Worm (Caenorhabditis elegans) whole organism, L2 larva: ENCODE measurements around the gene unc-84.

Experiments used
- F13H6.1 ChIP-seq: sonication (generic microtip); optimal IDR thresholded peaks from 2 replicates; lab custom pipeline; 2016; ENCODE audit warnings: missing genetic modification characterization, missing compliant biosample characterization
- ZK546.5 ChIP-seq: sonication (generic microtip); optimal IDR thresholded peaks from 2 replicates; lab custom pipeline; 2017; ENCODE audit warnings: missing biosample characterization, missing genetic modification characterization
- alr-1 ChIP-seq: fragments of 150-350 bp; optimal IDR thresholded peaks from 2 replicates; lab custom pipeline; 2014; ENCODE audit warnings: missing biosample characterization, missing genetic modification characterization
- ama-1 ChIP-seq: fragments of 150-350 bp; optimal IDR thresholded peaks from 2 replicates; lab custom pipeline; 2018; ENCODE audit warnings: inconsistent platforms
- blmp-1 ChIP-seq: sonication (generic microtip); optimal IDR thresholded peaks from 2 replicates; lab custom pipeline; 2017; ENCODE audit warnings: missing genetic modification characterization, mild to moderate bottlenecking, missing compliant biosample characterization, antibody characterized with exemption, moderate library complexity; ENCODE audit not compliant: insufficient read depth
- ceh-16 ChIP-seq: fragments of 150-350 bp; optimal IDR thresholded peaks from 2 replicates; lab custom pipeline; 2014; ENCODE audit warnings: missing biosample characterization, missing genetic modification characterization
- ceh-82 ChIP-seq: fragments of 150-350 bp; optimal IDR thresholded peaks from 2 replicates; lab custom pipeline; 2014; ENCODE audit warnings: missing biosample characterization, missing genetic modification characterization
- crh-2 ChIP-seq: sonication (generic microtip); optimal IDR thresholded peaks from 2 replicates; lab custom pipeline; 2017; ENCODE audit warnings: missing biosample characterization, missing genetic modification characterization
- elt-1 ChIP-seq: fragments of 150-350 bp; optimal IDR thresholded peaks from 2 replicates; lab custom pipeline; 2014; ENCODE audit warnings: missing biosample characterization, missing genetic modification characterization
- elt-3 ChIP-seq: sonication (generic microtip); optimal IDR thresholded peaks from 2 replicates; lab custom pipeline; 2017; ENCODE audit warnings: missing biosample characterization, missing genetic modification characterization
- fos-1 ChIP-seq: fragments of 150-350 bp; optimal IDR thresholded peaks from 2 replicates; lab custom pipeline; 2014; ENCODE audit warnings: missing biosample characterization, missing genetic modification characterization
- gmeb-1 ChIP-seq: fragments of 150-350 bp; optimal IDR thresholded peaks from 2 replicates; lab custom pipeline; 2014; ENCODE audit warnings: missing biosample characterization, missing genetic modification characterization
- lin-11 ChIP-seq: fragments of 150-350 bp; sonication (generic microtip); optimal IDR thresholded peaks from 2 replicates; lab custom pipeline; 2014; ENCODE audit warnings: missing biosample characterization, missing genetic modification characterization, inconsistent platforms, mixed read lengths
- lsy-2 ChIP-seq, 2 experiments: fragments of 150-350 bp in 1 of 2; sonication (generic microtip) in 1 of 2; optimal IDR thresholded peaks; 2 replicates each; lab custom pipeline; 2014 to 2017; ENCODE audit warnings: missing biosample characterization in 2 of 2, missing genetic modification characterization in 2 of 2
- mbf-1 ChIP-seq: sonication (generic microtip); optimal IDR thresholded peaks from 2 replicates; lab custom pipeline; 2017; ENCODE audit warnings: missing biosample characterization, missing genetic modification characterization
- mdl-1 ChIP-seq, 2 experiments: fragments of 150-350 bp in 1 of 2; sonication (generic microtip) in 1 of 2; optimal IDR thresholded peaks; 2 replicates each; lab custom pipeline; 2017; ENCODE audit warnings: missing biosample characterization in 2 of 2, missing genetic modification characterization in 2 of 2
- nhr-10 ChIP-seq: sonication (generic microtip); optimal IDR thresholded peaks from 2 replicates; lab custom pipeline; 2017; ENCODE audit warnings: missing biosample characterization, missing genetic modification characterization
- nhr-12 ChIP-seq: fragments of 150-350 bp; optimal IDR thresholded peaks from 2 replicates; lab custom pipeline; 2014; ENCODE audit warnings: missing biosample characterization, missing genetic modification characterization
- nhr-129 ChIP-seq: fragments of 150-350 bp; optimal IDR thresholded peaks from 2 replicates; lab custom pipeline; 2014; ENCODE audit warnings: missing biosample characterization, missing genetic modification characterization
- nhr-21 ChIP-seq: fragments of 150-350 bp; optimal IDR thresholded peaks from 2 replicates; lab custom pipeline; 2014; ENCODE audit warnings: missing biosample characterization, missing genetic modification characterization
- nhr-23 ChIP-seq: fragments of 150-350 bp; optimal IDR thresholded peaks from 2 replicates; lab custom pipeline; 2014; ENCODE audit warnings: missing biosample characterization, missing genetic modification reagents, missing genetic modification characterization
- nhr-25 ChIP-seq: fragments of 150-350 bp; sonication (generic microtip); optimal IDR thresholded peaks from 3 replicates; lab custom pipeline; 2014; ENCODE audit warnings: missing biosample characterization, missing genetic modification characterization
- nhr-6 ChIP-seq: fragments of 150-350 bp; optimal IDR thresholded peaks from 2 replicates; lab custom pipeline; 2014; ENCODE audit warnings: missing biosample characterization, missing genetic modification characterization
- nhr-77 ChIP-seq: fragments of 150-350 bp; optimal IDR thresholded peaks from 2 replicates; lab custom pipeline; 2014; ENCODE audit warnings: missing biosample characterization, missing genetic modification characterization
- sem-4 ChIP-seq: fragments of 150-350 bp; optimal IDR thresholded peaks from 2 replicates; lab custom pipeline; 2014; ENCODE audit warnings: missing biosample characterization, missing genetic modification reagents, missing genetic modification characterization
- skn-1 ChIP-seq: sonication (generic microtip); optimal IDR thresholded peaks from 2 replicates; lab custom pipeline; 2017; ENCODE audit warnings: missing biosample characterization, missing genetic modification characterization
- sma-9 ChIP-seq, 2 experiments: fragments of 150-350 bp in 1 of 2; sonication (generic microtip) in 1 of 2; optimal IDR thresholded peaks; 2 replicates each; lab custom pipeline; 2014 to 2016; ENCODE audit warnings: missing genetic modification characterization in 2 of 2, mild to moderate bottlenecking in 1 of 2, missing biosample characterization in 1 of 2, missing compliant biosample characterization in 1 of 2, missing genetic modification reagents in 1 of 2, moderate library complexity in 1 of 2
- snpc-4 ChIP-seq: fragments of 150-350 bp; optimal IDR thresholded peaks from 2 replicates; lab custom pipeline; 2014; ENCODE audit warnings: missing biosample characterization, missing genetic modification characterization
- unc-39 ChIP-seq: fragments of 150-350 bp; optimal IDR thresholded peaks from 2 replicates; lab custom pipeline; 2014; ENCODE audit warnings: missing biosample characterization, missing genetic modification characterization
- unc-55 ChIP-seq: fragments of 150-350 bp; sonication (generic microtip); optimal IDR thresholded peaks from 3 replicates; lab custom pipeline; 2014; ENCODE audit warnings: missing biosample characterization, missing genetic modification reagents, missing genetic modification characterization
- zag-1 ChIP-seq: fragments of 150-350 bp; optimal IDR thresholded peaks from 2 replicates; lab custom pipeline; 2014; ENCODE audit warnings: missing biosample characterization, missing genetic modification characterization
- ztf-1 ChIP-seq: fragments of 200-800 bp; sonication (Bioruptor generic); conservative IDR thresholded peaks from 2 replicates; pipeline ENCODE4 v1.3.6; 2022; ENCODE audit warnings: missing genetic modification characterization, missing compliant biosample characterization

Gene unc-84

DNA sequence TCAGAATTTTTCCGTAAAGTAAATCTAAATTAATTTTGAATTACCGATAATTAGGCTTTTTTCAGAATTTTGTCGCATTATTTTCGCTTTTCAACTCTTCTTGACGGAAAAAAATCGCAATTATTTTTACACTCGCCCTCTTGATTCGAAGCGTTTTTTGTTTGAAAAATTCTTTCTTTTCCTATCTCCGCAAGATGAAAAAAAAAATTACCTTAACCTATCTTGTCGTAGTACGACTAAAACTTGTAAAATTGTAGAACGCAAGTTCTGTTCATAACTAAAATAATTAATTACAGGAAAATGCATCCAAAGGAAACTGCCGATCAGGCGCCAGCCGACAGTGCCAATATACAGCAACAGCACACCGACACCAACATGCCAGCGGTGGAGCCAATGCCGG, 15.6 kb downstream of the unc-84 start, which contains the start of gene F54B11.7:
F54B11.7 (plus strand) TSS at position 301 of the 400 bp plus-strand sequence.
- no peak for TF ChIP-seq ceh-16 (tag; lab: Kevin White, UChicago)
- no peak for TF ChIP-seq nhr-23 (tag; lab: Kevin White, UChicago)
- no peak for TF ChIP-seq nhr-77 (tag; lab: Kevin White, UChicago)
- no peak for TF ChIP-seq elt-3 (tag; lab: Kevin White, UChicago)
- TF ChIP-seq ceh-82 (tag; lab: Kevin White, UChicago) = no peak
- no peak for TF ChIP-seq lin-11 (tag; lab: Kevin White, UChicago)
- no peak for TF ChIP-seq gmeb-1 (tag; lab: Kevin White, UChicago)
- no peak for TF ChIP-seq zag-1 (tag; lab: Kevin White, UChicago)
- no peak for TF ChIP-seq ama-1 (lab: Kevin White, UChicago)
- no peak for TF ChIP-seq ztf-1
- no peak for TF ChIP-seq ZK546.5 (tag; lab: Kevin White, UChicago)
- no peak for TF ChIP-seq alr-1
- no peak for TF ChIP-seq unc-55 (GFP tag; lab: Kevin White, UChicago)

DNA sequence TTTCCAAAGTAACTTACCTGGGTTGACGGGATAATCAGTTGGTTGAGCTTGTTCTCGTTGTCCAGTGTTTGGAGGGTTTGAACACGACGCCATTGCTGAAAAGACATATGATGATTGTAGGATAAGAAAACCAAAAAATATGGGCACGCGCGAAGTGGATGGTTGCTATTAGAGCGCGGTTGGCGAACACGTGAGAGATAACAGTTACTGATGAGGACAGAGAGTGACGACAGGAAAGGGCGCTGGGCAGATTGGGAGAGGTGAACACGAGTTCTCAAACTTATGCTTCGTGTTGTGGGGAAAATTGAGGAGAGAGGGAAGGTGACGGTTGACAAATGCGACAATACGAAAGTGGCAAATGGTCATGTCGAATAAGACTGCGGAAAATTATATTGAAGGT, 19.3 kb downstream of the unc-84 start, which contains the start of gene F54B11.8:
F54B11.8 (minus strand) TSS at position 101 of the 400 bp plus-strand sequence.
- TF ChIP-seq lsy-2 (tag; optimal IDR thresholded peaks at IDR 0.05; lab: Kevin White, UChicago) = no peak
- no peak for TF ChIP-seq sem-4 (tag; lab: Kevin White, UChicago)
- no peak for TF ChIP-seq nhr-77 (tag; lab: Kevin White, UChicago)
- TF ChIP-seq nhr-6 (tag; lab: Kevin White, UChicago) = no peak
- TF ChIP-seq unc-39 = no peak
- no peak for TF ChIP-seq elt-3 (tag; lab: Kevin White, UChicago)
- TF ChIP-seq blmp-1 (tag; lab: Kevin White, UChicago) = no peak
- TF ChIP-seq ZK546.5 (tag; lab: Kevin White, UChicago) = no peak
- TF ChIP-seq alr-1 = no peak
- TF ChIP-seq nhr-12 (tag; lab: Kevin White, UChicago) = no peak
- no peak for TF ChIP-seq mdl-1 (tag; optimal IDR thresholded peaks at IDR 0.05; lab: Kevin White, UChicago)
- no peak for TF ChIP-seq F13H6.1 (tag; lab: Kevin White, UChicago)
- TF ChIP-seq, all 48 proteins: peak for 0

ce11 chrX:13604946-13605617, 20.5 kb downstream of the unc-84 start, which contains the start of gene F54B11.9:
TSS of gene F54B11.9 (plus strand) at chrX:13605567.
- TF ChIP-seq nhr-129 (tag; lab: Kevin White, UChicago) = peak; percentile 59
- TF ChIP-seq nhr-25 = no peak
- peak; percentile 43 for TF ChIP-seq F13H6.1 (tag; lab: Kevin White, UChicago)

DNA sequence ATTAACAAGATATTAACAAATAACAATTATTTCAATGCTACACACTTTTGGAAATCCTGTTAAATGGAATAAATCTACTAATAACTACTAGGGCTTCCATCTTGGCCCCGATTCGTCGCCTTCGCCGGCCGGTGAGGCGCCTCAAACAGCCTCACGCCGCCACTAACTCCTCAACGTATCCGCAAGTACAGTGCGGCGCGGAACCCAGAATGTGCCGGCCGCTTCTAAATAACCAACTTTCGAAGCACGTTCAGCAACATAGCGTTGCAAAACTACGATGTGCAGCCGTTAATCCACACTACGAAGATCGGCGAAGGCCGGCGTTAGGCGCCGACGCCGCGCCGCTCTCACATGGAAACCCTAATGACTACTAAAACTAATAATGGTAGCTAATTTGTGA, 21.3 kb downstream of the unc-84 start:
- peak; percentile 26 for TF ChIP-seq snpc-4 (tag; lab: Kevin White, UChicago)
- TF ChIP-seq ama-1 (lab: Kevin White, UChicago) = no peak
- no peak for TF ChIP-seq sma-9 (GFP tag; optimal IDR thresholded peaks at IDR 0.05; lab: Kevin White, UChicago)
- no peak for TF ChIP-seq sma-9 (tag; optimal IDR thresholded peaks at IDR 0.05; lab: Kevin White, UChicago)
- no peak for TF ChIP-seq mbf-1
- TF ChIP-seq sem-4 (tag; lab: Kevin White, UChicago) = no peak
- no peak for TF ChIP-seq crh-2 (tag; lab: Kevin White, UChicago)
- TF ChIP-seq nhr-12 (tag; lab: Kevin White, UChicago) = no peak
- TF ChIP-seq gmeb-1 (tag; lab: Kevin White, UChicago) = no peak

- TF ChIP-seq nhr-12 (tag; lab: Kevin White, UChicago) (no peak), nhr-21 (no peak), nhr-10 (no peak), fos-1 (tag; lab: Kevin White, UChicago) (no peak), ztf-1 (no peak), skn-1 (tag; lab: Kevin White, UChicago) (no peak), alr-1 (no peak)
Observed at ce11 chrX:13610040-13610439, 25.5 kb downstream of the unc-84 start.

DNA sequence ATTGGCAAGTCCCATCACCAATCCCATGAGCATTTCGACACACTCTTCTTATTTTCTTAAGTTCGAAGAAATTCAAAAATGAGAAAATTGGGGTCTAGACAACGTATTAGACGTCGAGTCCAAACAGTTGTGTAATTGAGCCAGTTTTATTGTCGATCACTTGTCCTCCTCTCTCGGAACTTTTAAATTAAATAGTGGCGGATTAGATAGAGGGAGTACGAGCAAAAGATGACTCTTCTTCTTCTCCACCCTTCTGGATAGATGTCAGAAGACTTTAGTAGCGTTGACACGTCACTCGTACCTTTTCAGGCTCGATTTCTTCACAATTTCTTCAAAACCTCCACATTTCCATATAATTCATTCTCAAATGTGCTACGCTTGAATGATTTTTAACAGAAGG, 30.6 kb downstream of the unc-84 start:
- no peak for TF ChIP-seq elt-1 (tag; lab: Kevin White, UChicago)
